Worm (Caenorhabditis elegans): Measurements from ENCODE around the gene Y17G9B.5.

Y17G9B.5 gene

ce11 chrIV:4705182-4705581 lies 44.9 kb upstream of the Y17G9B.5 start (continued):
- peak; percentile 97 for TF ChIP-seq zfh-2 (GFP tag; conservative IDR thresholded peaks at IDR 0.05)
- TF ChIP-seq lin-40 (tag; optimal IDR thresholded peaks at IDR 0.05) = peak; percentile 64
- peak; percentile 26; the same call in 1 of the 2 replicates for TF ChIP-seq madf-3 (GFP tag; IDR thresholded peaks at IDR 0.05)
- peak; percentile 28 for TF ChIP-seq ceh-27 (GFP tag; optimal IDR thresholded peaks at IDR 0.05)
- peak; percentile 51 for TF ChIP-seq nhr-90 (tag; optimal IDR thresholded peaks at IDR 0.05)
- TF ChIP-seq hsf-1 (GFP tag; IDR thresholded peaks at IDR 0.05) = 0 out of 2 replicates have a peak, but pooled peaks have one; percentile 15
- TF ChIP-seq B0336.3 (GFP tag; IDR thresholded peaks at IDR 0.05) = peak; percentile 43; the same call in 1 of the 2 replicates
- no peak for TF ChIP-seq snpc-4 (GFP tag; optimal IDR thresholded peaks at IDR 0.05)
- TF ChIP-seq snpc-4 (tag; optimal IDR thresholded peaks at IDR 0.05) = peak in 1 of 4 experiments; percentile 25
- TF ChIP-seq nhr-179 (tag; optimal IDR thresholded peaks at IDR 0.05) = no peak
- peak; percentile 58; the same call in 1 of the 2 replicates for TF ChIP-seq rcor-1 (GFP tag; IDR thresholded peaks at IDR 0.05)
- TF ChIP-seq Y67H2A.10 (GFP tag; conservative IDR thresholded peaks at IDR 0.05) = no peak
- TF ChIP-seq Y95B8A.8 (GFP tag; IDR thresholded peaks at IDR 0.05) = 0 out of 2 replicates have a peak, but pooled peaks have one; percentile 37
- TF ChIP-seq pbrm-1 (GFP tag; IDR thresholded peaks at IDR 0.05) = peak; percentile 52
- TF ChIP-seq repo-1 (tag; optimal IDR thresholded peaks at IDR 0.05) = peak; percentile 21
- peak; percentile 57; the same call in 1 of the 2 replicates for TF ChIP-seq K11D2.4 (GFP tag; IDR thresholded peaks at IDR 0.05)
- TF ChIP-seq lin-54 (GFP tag; optimal IDR thresholded peaks at IDR 0.05) = peak; percentile 43
- TF ChIP-seq C17E4.6 (GFP tag; IDR thresholded peaks at IDR 0.05) = 0 out of 2 replicates have a peak, but pooled peaks have one; percentile 19
- TF ChIP-seq mcd-1 (GFP tag; IDR thresholded peaks at IDR 0.05) = peak; percentile 65
- no peak for TF ChIP-seq him-1 (tag; optimal IDR thresholded peaks at IDR 0.05)
- peak; percentile 15 for TF ChIP-seq ztf-26 (tag; optimal IDR thresholded peaks at IDR 0.05)
- peak; percentile 93 for TF ChIP-seq attf-5 (GFP tag; optimal IDR thresholded peaks at IDR 0.05)
- TF ChIP-seq unc-62 (GFP tag; optimal IDR thresholded peaks at IDR 0.05) = no peak
- TF ChIP-seq cebp-1 (GFP tag; IDR thresholded peaks at IDR 0.05) = peak; percentile 82
- TF ChIP-seq cebp-1 (tag; optimal IDR thresholded peaks at IDR 0.05) = peak; percentile 96
- TF ChIP-seq sptf-2 (GFP tag; optimal IDR thresholded peaks at IDR 0.05) = peak; percentile 25
- TF ChIP-seq lin-35 (GFP tag; optimal IDR thresholded peaks at IDR 0.05) = peak in 1 of 3 experiments; percentile 28
- peak; percentile 83; the same call in 1 of the 2 replicates for TF ChIP-seq dox-1 (GFP tag; IDR thresholded peaks at IDR 0.05)
- peak; percentile 48; the same call in 1 of the 2 replicates for TF ChIP-seq hmg-1.2 (GFP tag; IDR thresholded peaks at IDR 0.05)
- no peak for TF ChIP-seq rec-8 (tag; optimal IDR thresholded peaks at IDR 0.05)
- TF ChIP-seq snpc-3.4 (tag; optimal IDR thresholded peaks at IDR 0.05) = no peak
- peak; percentile 59; the same call in 1 of the 2 replicates for TF ChIP-seq nfyb-1 (GFP tag; IDR thresholded peaks at IDR 0.05)

DNA sequence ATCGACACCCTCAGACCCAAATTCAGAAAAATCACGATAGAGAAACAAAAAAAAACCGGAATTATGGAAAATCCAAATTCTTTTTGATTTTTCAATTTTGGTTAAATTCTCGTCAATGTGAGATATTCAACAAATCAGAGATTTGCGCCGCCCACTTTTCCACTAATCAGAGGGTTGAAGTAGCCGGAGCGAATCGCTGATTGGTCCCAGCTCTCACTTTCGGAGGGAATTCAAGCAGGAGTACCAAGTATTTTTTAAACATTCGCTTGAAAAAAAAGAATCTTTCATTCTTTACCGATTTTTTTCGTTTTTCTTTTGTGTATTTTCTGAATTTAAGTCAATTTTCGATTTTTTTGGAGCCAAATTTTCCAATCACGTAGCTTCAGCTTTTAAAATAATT lies 44.1 kb upstream of the Y17G9B.5 start:
- TF ChIP-seq Y79H2A.3 (GFP tag; conservative IDR thresholded peaks at IDR 0.05) (no peak), hsf-1 (GFP tag; IDR thresholded peaks at IDR 0.05) (no peak), hmg-20 (GFP tag; IDR thresholded peaks at IDR 0.05) (no peak), C06A6.2 (GFP tag; conservative IDR thresholded peaks at IDR 0.05) (no peak), nhr-27 (tag; optimal IDR thresholded peaks at IDR 0.05) (peak; percentile 43)

DNA sequence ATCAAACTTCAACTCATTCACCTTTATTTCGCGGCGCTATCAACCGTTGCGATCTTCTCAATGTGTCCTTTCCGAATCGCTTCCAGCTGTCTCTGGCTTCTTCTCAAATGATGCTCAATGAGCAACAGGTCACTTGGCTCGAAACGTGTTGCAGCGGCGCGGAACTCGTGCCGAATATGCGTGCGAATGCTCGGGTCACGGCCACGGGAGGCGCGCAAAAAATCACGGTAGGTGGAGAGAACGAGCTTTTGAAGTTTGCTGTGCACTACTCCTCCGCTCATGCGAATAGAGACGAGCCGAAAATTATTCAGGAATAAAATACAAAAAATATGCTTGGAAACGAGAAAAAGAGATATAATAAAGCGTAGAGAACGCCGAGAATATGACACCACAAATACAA lies 39.6 kb upstream of the Y17G9B.5 start, which contains the start of gene cif-1:
cif-1 (minus strand) TSS at position 297 of the 400 bp plus-strand sequence.
- TF ChIP-seq dox-1 (GFP tag; IDR thresholded peaks at IDR 0.05) (peak; percentile 53; the same call in 1 of the 2 replicates), F52B5.7 (tag; optimal IDR thresholded peaks at IDR 0.05) (peak; percentile 71), lin-40 (tag; optimal IDR thresholded peaks at IDR 0.05) (no peak), B0019.2 (GFP tag; conservative IDR thresholded peaks at IDR 0.05) (no peak), B0336.3 (GFP tag; IDR thresholded peaks at IDR 0.05) (no peak; the same call in 1 of the 2 replicates), madf-6 (GFP tag; IDR thresholded peaks at IDR 0.05) (peak; percentile 53), F37B4.10 (GFP tag; IDR thresholded peaks at IDR 0.05) (no peak), F23B12.7 (tag; optimal IDR thresholded peaks at IDR 0.05; ENCODE audit: insufficient read depth) (no peak), cebp-2 (GFP tag; IDR thresholded peaks at IDR 0.05) (no peak), mes-4 (tag; optimal IDR thresholded peaks at IDR 0.05) (peak; percentile 18), ceh-79 (tag; optimal IDR thresholded peaks at IDR 0.05) (no peak), hsf-1 (GFP tag; IDR thresholded peaks at IDR 0.05) (no peak), ztf-3 (GFP tag; optimal IDR thresholded peaks at IDR 0.05) (no peak), chd-7 (tag; optimal IDR thresholded peaks at IDR 0.05) (peak; percentile 55), lag-1 (GFP tag; IDR thresholded peaks at IDR 0.05) (no peak)

Measured in whole organism, young adult.